Fruit fly (Drosophila melanogaster) whole organism, embryonic: ENCODE data around the gene CG6893.

ENCODE experiments used
- CG1024 ChIP-seq: fragments of 200-800 bp; sonication (Bioruptor generic); IDR thresholded peaks from 2 replicates; pipeline ENCODE4 v1.3.6; 2022; ENCODE audit warnings: missing biosample characterization, missing genetic modification characterization
- CG10543 ChIP-seq: fragments of 200-800 bp; sonication (Bioruptor generic); optimal IDR thresholded peaks from 3 replicates; lab custom pipeline; 2017; ENCODE audit warnings: missing biosample characterization, mild to moderate bottlenecking, missing genetic modification characterization, moderate library complexity
- CG11504 ChIP-seq: fragments of 200-800 bp; sonication (Bioruptor generic); optimal IDR thresholded peaks from 3 replicates; lab custom pipeline; 2019; ENCODE audit warnings: missing biosample characterization, mild to moderate bottlenecking, missing genetic modification characterization, moderate library complexity
- CG14710 ChIP-seq: fragments of 200-800 bp; sonication (Bioruptor generic); optimal IDR thresholded peaks from 3 replicates; lab custom pipeline; 2019; ENCODE audit warnings: missing biosample characterization, mild to moderate bottlenecking, missing genetic modification characterization, moderate library complexity
- CG1602 ChIP-seq: fragments of 200-800 bp; sonication (Bioruptor generic); optimal IDR thresholded peaks from 3 replicates; lab custom pipeline; 2016; ENCODE audit warnings: missing biosample characterization, missing genetic modification characterization
- CG3838 ChIP-seq: fragments of 200-800 bp; sonication (Bioruptor generic); optimal IDR thresholded peaks from 3 replicates; lab custom pipeline; 2016; ENCODE audit warnings: missing biosample characterization, missing genetic modification characterization
- CG3847 ChIP-seq: fragments of 200-800 bp; sonication (Bioruptor generic); IDR thresholded peaks from 2 replicates; pipeline ENCODE4 v1.3.6; 2022; ENCODE audit warnings: missing biosample characterization, missing genetic modification characterization
- CG4328 ChIP-seq: fragments of 200-800 bp; sonication (Bioruptor generic); optimal IDR thresholded peaks from 3 replicates; lab custom pipeline; 2017; ENCODE audit warnings: missing biosample characterization, missing genetic modification reagents, missing genetic modification characterization
- Chrac-16 ChIP-seq: fragments of 200-800 bp; sonication (Bioruptor generic); optimal IDR thresholded peaks from 3 replicates; lab custom pipeline; 2016; ENCODE audit warnings: missing biosample characterization, missing genetic modification characterization
- CrebB ChIP-seq: fragments of 200-800 bp; sonication (Bioruptor generic); optimal IDR thresholded peaks from 3 replicates; lab custom pipeline; 2018; ENCODE audit warnings: missing biosample characterization, mild to moderate bottlenecking, missing genetic modification characterization
- Dad ChIP-seq: fragments of 200-800 bp; sonication (Bioruptor generic); optimal IDR thresholded peaks from 3 replicates; lab custom pipeline; 2016; ENCODE audit warnings: missing biosample characterization, missing genetic modification characterization
- Eip74EF ChIP-seq, 2 experiments: fragments of 200-800 bp in 1 of 2; fragments of >200 bp in 1 of 2; sonication (Bioruptor generic) in 1 of 2; optimal IDR thresholded peaks; 2 replicates each; lab custom pipeline; 2017 to 2019; ENCODE audit warnings: missing biosample characterization in 2 of 2, missing genetic modification characterization in 2 of 2, mild to moderate bottlenecking in 1 of 2, moderate library complexity in 1 of 2
- Hmr ChIP-seq: fragments of 200-800 bp; sonication (Bioruptor generic); optimal IDR thresholded peaks from 3 replicates; lab custom pipeline; 2017; ENCODE audit warnings: mild to moderate bottlenecking, missing biosample characterization, missing genetic modification reagents, missing genetic modification characterization
- Hmx ChIP-seq: fragments of 200-800 bp; sonication (Bioruptor generic); optimal IDR thresholded peaks from 2 replicates; lab custom pipeline; 2016; ENCODE audit warnings: missing biosample characterization, missing genetic modification characterization
- Hr78 ChIP-seq, 2 experiments: fragments of 200-800 bp in 1 of 2; fragments of >200 bp in 1 of 2; sonication (Bioruptor generic) in 1 of 2; optimal IDR thresholded peaks; 2 replicates each; lab custom pipeline; 2017 to 2019; ENCODE audit warnings: missing biosample characterization in 2 of 2, missing genetic modification characterization in 2 of 2, mild to moderate bottlenecking in 1 of 2, moderate library complexity in 1 of 2
- Lpt ChIP-seq: fragments of >200 bp; optimal IDR thresholded peaks from 2 replicates; lab custom pipeline; 2018; ENCODE audit warnings: missing biosample characterization, missing genetic modification characterization
- Med ChIP-seq: fragments of 200-800 bp; sonication (Bioruptor generic); peaks from one replicate; lab custom pipeline; 2016; ENCODE audit warnings: missing biosample characterization, missing genetic modification characterization, mild to moderate bottlenecking, inconsistent platforms, moderate library complexity
- PHDP ChIP-seq: fragments of 200-800 bp; sonication (Bioruptor generic); optimal IDR thresholded peaks from 3 replicates; lab custom pipeline; 2018; ENCODE audit warnings: missing biosample characterization, mild to moderate bottlenecking, missing genetic modification characterization, moderate library complexity
- Poxn ChIP-seq: fragments of 200-800 bp; sonication (Bioruptor generic); IDR thresholded peaks from 2 replicates; pipeline ENCODE4 v1.3.6; 2022; ENCODE audit warnings: missing biosample characterization, missing genetic modification characterization
- Sry-β ChIP-seq: fragments of 200-800 bp; sonication (Bioruptor generic); optimal IDR thresholded peaks from 2 replicates; lab custom pipeline; 2018; ENCODE audit warnings: missing biosample characterization, mild to moderate bottlenecking, missing genetic modification characterization, moderate library complexity
- TFAM ChIP-seq: fragments of 200-800 bp; sonication (Bioruptor generic); optimal IDR thresholded peaks from 2 replicates; lab custom pipeline; 2017; ENCODE audit warnings: missing biosample characterization, missing genetic modification characterization, inconsistent platforms
- Vsx1 ChIP-seq: fragments of 200-800 bp; sonication (Bioruptor generic); optimal IDR thresholded peaks from 2 replicates; lab custom pipeline; 2017; ENCODE audit warnings: missing biosample characterization, mild to moderate bottlenecking, missing genetic modification characterization, missing genetic modification reagents
- ab ChIP-seq: fragments of 200-800 bp; sonication (Bioruptor generic); optimal IDR thresholded peaks from 2 replicates; lab custom pipeline; 2016; ENCODE audit warnings: missing biosample characterization, missing genetic modification characterization
- bab2 ChIP-seq: fragments of 200-800 bp; sonication (Bioruptor generic); optimal IDR thresholded peaks from 2 replicates; lab custom pipeline; 2016; ENCODE audit warnings: missing biosample characterization, missing genetic modification characterization
- cato ChIP-seq: fragments of 200-800 bp; sonication (Bioruptor generic); optimal IDR thresholded peaks from 2 replicates; lab custom pipeline; 2016; ENCODE audit warnings: missing biosample characterization, missing genetic modification characterization, borderline replicate concordance
- chn ChIP-seq: fragments of 200-800 bp; sonication (Bioruptor generic); optimal IDR thresholded peaks from 2 replicates; lab custom pipeline; 2016; ENCODE audit warnings: missing biosample characterization, missing genetic modification characterization
- crp ChIP-seq, 2 experiments: fragments of 200-800 bp; sonication (Bioruptor generic); optimal IDR thresholded peaks; 2 replicates in 1 of 2; 3 replicates in 1 of 2; lab custom pipeline; 2017; ENCODE audit warnings: missing biosample characterization in 2 of 2, missing genetic modification characterization in 2 of 2, mild to moderate bottlenecking in 1 of 2, moderate library complexity in 1 of 2
- cwo ChIP-seq: fragments of 200-800 bp; sonication (Bioruptor generic); optimal IDR thresholded peaks from 3 replicates; lab custom pipeline; 2017; ENCODE audit warnings: missing biosample characterization, missing genetic modification characterization, mild to moderate bottlenecking, moderate library complexity, missing genetic modification reagents
- danr ChIP-seq: fragments of 200-800 bp; sonication (Bioruptor generic); IDR thresholded peaks from 2 replicates; pipeline ENCODE4 v1.3.6; 2022; ENCODE audit warnings: missing biosample characterization, missing genetic modification characterization
- dmrt99B ChIP-seq: fragments of 200-800 bp; sonication (Bioruptor generic); optimal IDR thresholded peaks from 2 replicates; lab custom pipeline; 2018; ENCODE audit warnings: missing biosample characterization, mild to moderate bottlenecking, missing genetic modification characterization, moderate library complexity
- ewg ChIP-seq: fragments of 200-800 bp; sonication (Bioruptor generic); optimal IDR thresholded peaks from 3 replicates; lab custom pipeline; 2017; ENCODE audit warnings: mild to moderate bottlenecking, missing biosample characterization, missing genetic modification reagents, missing genetic modification characterization
- ftz-f1 ChIP-seq: fragments of 200-800 bp; sonication (Bioruptor generic); optimal IDR thresholded peaks from 2 replicates; lab custom pipeline; 2016; ENCODE audit warnings: missing biosample characterization, missing genetic modification characterization
- fu2 ChIP-seq: fragments of 200-800 bp; sonication (Bioruptor generic); optimal IDR thresholded peaks from 2 replicates; lab custom pipeline; 2016; ENCODE audit warnings: missing biosample characterization, missing genetic modification characterization
- gro ChIP-seq: fragments of 200-800 bp; sonication (Bioruptor generic); optimal IDR thresholded peaks from 2 replicates; lab custom pipeline; 2016; ENCODE audit warnings: missing biosample characterization, missing genetic modification characterization
- inv ChIP-seq: fragments of 200-800 bp; sonication (Bioruptor generic); IDR thresholded peaks from 2 replicates; pipeline ENCODE4 v1.3.6; 2022; ENCODE audit warnings: missing biosample characterization, missing genetic modification characterization; ENCODE audit not compliant: partially characterized antibody
- kay ChIP-seq: fragments of 200-800 bp; sonication (Bioruptor generic); optimal IDR thresholded peaks from 2 replicates; lab custom pipeline; 2016; ENCODE audit warnings: missing biosample characterization, missing genetic modification characterization
- lab ChIP-seq: fragments of 200-800 bp; sonication (Bioruptor generic); optimal IDR thresholded peaks from 3 replicates; lab custom pipeline; 2017; ENCODE audit warnings: missing biosample characterization, missing genetic modification characterization, mild to moderate bottlenecking, moderate library complexity, missing genetic modification reagents
- mam ChIP-seq: fragments of 200-800 bp; sonication (Bioruptor generic); optimal IDR thresholded peaks from 3 replicates; lab custom pipeline; 2016; ENCODE audit warnings: missing biosample characterization, missing genetic modification characterization
- nmo ChIP-seq: fragments of 200-800 bp; sonication (Bioruptor generic); optimal IDR thresholded peaks from 2 replicates; lab custom pipeline; 2018; ENCODE audit warnings: missing biosample characterization, mild to moderate bottlenecking, missing genetic modification characterization, moderate library complexity
- oc ChIP-seq: fragments of 200-800 bp; sonication (Bioruptor generic); optimal IDR thresholded peaks from 2 replicates; lab custom pipeline; 2018; ENCODE audit warnings: missing biosample characterization, mild to moderate bottlenecking, missing genetic modification characterization, moderate library complexity
- p53 ChIP-seq: fragments of 200-800 bp; sonication (Bioruptor generic); optimal IDR thresholded peaks from 2 replicates; lab custom pipeline; 2016; ENCODE audit warnings: missing biosample characterization, missing genetic modification characterization
- ro ChIP-seq: fragments of 200-800 bp; sonication (Bioruptor generic); IDR thresholded peaks from 2 replicates; pipeline ENCODE4 v1.3.6; 2022; ENCODE audit warnings: missing biosample characterization, missing genetic modification characterization
- sqz ChIP-seq: fragments of 200-800 bp; sonication (Bioruptor generic); optimal IDR thresholded peaks from 3 replicates; lab custom pipeline; 2018; ENCODE audit warnings: missing biosample characterization, mild to moderate bottlenecking, missing genetic modification characterization
- tap ChIP-seq: fragments of 200-800 bp; optimal IDR thresholded peaks from 3 replicates; lab custom pipeline; 2019; ENCODE audit warnings: missing biosample characterization, mild to moderate bottlenecking, missing genetic modification characterization, moderate library complexity
- tio ChIP-seq: fragments of 200-800 bp; sonication (Bioruptor generic); optimal IDR thresholded peaks from 2 replicates; lab custom pipeline; 2017; ENCODE audit warnings: missing biosample characterization, missing genetic modification characterization, inconsistent platforms
- trem ChIP-seq: fragments of 200-800 bp; optimal IDR thresholded peaks from 3 replicates; lab custom pipeline; 2019; ENCODE audit warnings: missing biosample characterization, mild to moderate bottlenecking, missing genetic modification characterization, moderate library complexity
- tup ChIP-seq: fragments of 200-800 bp; sonication (Bioruptor generic); optimal IDR thresholded peaks from 2 replicates; lab custom pipeline; 2016; ENCODE audit warnings: missing biosample characterization, mild to moderate bottlenecking, missing genetic modification characterization, moderate library complexity
- twi ChIP-seq: fragments of 200-800 bp; optimal IDR thresholded peaks from 2 replicates; lab custom pipeline; 2019; ENCODE audit warnings: missing biosample characterization, mild to moderate bottlenecking, missing genetic modification characterization, moderate library complexity
- vfl ChIP-seq: fragments of 200-800 bp; sonication (Bioruptor generic); optimal IDR thresholded peaks from 2 replicates; lab custom pipeline; 2016; ENCODE audit warnings: missing biosample characterization, missing genetic modification characterization
- vnd ChIP-seq: fragments of 200-800 bp; sonication (Bioruptor generic); IDR thresholded peaks from 3 replicates; pipeline ENCODE4 v1.3.6; 2022; ENCODE audit warnings: missing biosample characterization, missing genetic modification characterization; ENCODE audit not compliant: partially characterized antibody

CG6893 gene

dm6 chr3L:18672203-18672602 lies 21.8 kb upstream of the CG6893 start (continued):
- TF ChIP-seq dmrt99B (tag; lab: Kevin White, UChicago) = no peak
- no peak for TF ChIP-seq danr
- no peak for TF ChIP-seq Vsx1 (GFP tag; lab: Kevin White, UChicago)
- peak; percentile 9 for TF ChIP-seq nmo
- TF ChIP-seq CG14710 (tag; lab: Kevin White, UChicago) = peak; percentile 9
- TF ChIP-seq vnd (GFP tag; lab: Robert Waterston, UW) = no peak
- TF ChIP-seq CG10543 (GFP tag; lab: Kevin White, UChicago) = no peak
- no peak for TF ChIP-seq Dad (GFP tag; lab: Kevin White, UChicago)
- TF ChIP-seq CG11504 (tag; lab: Kevin White, UChicago) = peak; percentile 50
- no peak for TF ChIP-seq ab
- TF ChIP-seq cwo (GFP tag; lab: Kevin White, UChicago) = no peak
- TF ChIP-seq Lpt (GFP tag; lab: Kevin White, UChicago) = no peak
- no peak for TF ChIP-seq cato (GFP tag; lab: Kevin White, UChicago)
- no peak for TF ChIP-seq Hr78 (GFP tag; optimal IDR thresholded peaks at IDR 0.05; lab: Kevin White, UChicago)
- no peak for TF ChIP-seq CG1024 (GFP tag; lab: Robert Waterston, UW)
- TF ChIP-seq inv (GFP tag; lab: Robert Waterston, UW) = no peak
- no peak for TF ChIP-seq twi (tag; lab: Kevin White, UChicago)
- TF ChIP-seq CrebB (tag; lab: Kevin White, UChicago) = no peak
- no peak for TF ChIP-seq kay (GFP tag; lab: Kevin White, UChicago)
- no peak for TF ChIP-seq Sry-β (GFP tag; lab: Kevin White, UChicago)
- no peak for TF ChIP-seq tap (tag; lab: Kevin White, UChicago)
- peak; percentile 84 for TF ChIP-seq Med (GFP tag; lab: Kevin White, UChicago)
- no peak for TF ChIP-seq tio (GFP tag; lab: Kevin White, UChicago)
- TF ChIP-seq vfl (GFP tag; lab: Kevin White, UChicago) = peak; percentile 1
- TF ChIP-seq lab = no peak
- no peak for TF ChIP-seq CG1602 (GFP tag; lab: Kevin White, UChicago)
- peak; percentile 32 for TF ChIP-seq mam (GFP tag; lab: Kevin White, UChicago)
- TF ChIP-seq tup (GFP tag; lab: Kevin White, UChicago) = no peak
- TF ChIP-seq ftz-f1 (GFP tag; lab: Kevin White, UChicago) = peak; percentile 51
- no peak for TF ChIP-seq sqz (GFP tag; lab: Kevin White, UChicago)
- no peak for TF ChIP-seq Chrac-16 (GFP tag; lab: Kevin White, UChicago)
- TF ChIP-seq PHDP (tag; lab: Kevin White, UChicago) = peak; percentile 9
- TF ChIP-seq fu2 (GFP tag; lab: Kevin White, UChicago) = no peak
- TF ChIP-seq ro = no peak
- no peak for TF ChIP-seq Hmx (GFP tag; lab: Kevin White, UChicago)
- TF ChIP-seq Hmr (GFP tag; lab: Kevin White, UChicago) = no peak
- TF ChIP-seq oc (tag; lab: Kevin White, UChicago) = no peak
- no peak for TF ChIP-seq CG4328
- TF ChIP-seq Poxn (GFP tag; lab: Robert Waterston, UW) = no peak
- TF ChIP-seq CG3838 = no peak
- peak; percentile 61 for TF ChIP-seq CG3847 (GFP tag; lab: Robert Waterston, UW)
- TF ChIP-seq chn (GFP tag; lab: Kevin White, UChicago) = peak; percentile 10
- TF ChIP-seq crp (GFP tag; optimal IDR thresholded peaks at IDR 0.05; lab: Kevin White, UChicago) = peak in 1 of 2 experiments; percentile 68
- TF ChIP-seq p53 (GFP tag; lab: Kevin White, UChicago) = no peak
- TF ChIP-seq ewg = peak; percentile 13
- no peak for TF ChIP-seq gro (GFP tag; lab: Kevin White, UChicago)
- no peak for TF ChIP-seq bab2
- no peak for TF ChIP-seq TFAM (GFP tag; lab: Kevin White, UChicago)
- TF ChIP-seq Eip74EF (GFP tag; optimal IDR thresholded peaks at IDR 0.05; lab: Kevin White, UChicago) = no peak
- peak; percentile 55 for TF ChIP-seq trem (tag; lab: Kevin White, UChicago)
